Worm (Caenorhabditis elegans): ENCODE data around the gene egl-4.

DNA sequence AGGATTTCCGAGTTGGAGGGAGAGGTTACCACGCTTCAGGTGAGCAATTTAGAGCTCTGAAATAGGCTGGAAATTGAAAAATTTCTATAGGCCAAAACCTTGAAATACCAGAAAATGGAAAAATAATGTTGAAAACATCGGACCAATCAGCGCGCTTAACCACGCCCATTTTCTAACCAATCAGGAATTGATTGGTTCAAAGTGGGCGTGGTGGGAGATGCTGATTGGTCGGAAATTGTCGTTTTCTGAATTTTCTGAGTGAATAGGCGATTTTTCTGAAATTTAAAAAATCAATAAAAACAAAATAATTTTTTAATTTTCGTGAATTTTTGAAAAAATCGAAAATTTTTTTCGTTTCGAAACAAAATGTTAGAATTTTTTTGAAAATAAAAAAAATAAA, 13.1 kb downstream of the egl-4 start:
- no peak for TF ChIP-seq him-1 (tag; optimal IDR thresholded peaks at IDR 0.05)
- TF ChIP-seq dao-5 (tag; optimal IDR thresholded peaks at IDR 0.05): no peak
- TF ChIP-seq W03F9.2 (tag; optimal IDR thresholded peaks at IDR 0.05): no peak

All from whole organism, L4/young adult.